Worm (Caenorhabditis elegans) whole organism, young adult: ENCODE measurements around the gene B0284.3.

ENCODE experiments used
- B0261.1 ChIP-seq: sonication (generic microtip); optimal IDR thresholded peaks from 2 replicates; lab custom pipeline; 2016; ENCODE audit warnings: mild to moderate bottlenecking, missing genetic modification characterization, moderate library complexity, missing compliant biosample characterization
- C17E4.6 ChIP-seq: fragments of 200-800 bp; sonication (Bioruptor generic); IDR thresholded peaks from 2 replicates; pipeline ENCODE4 v1.3.6; 2022; ENCODE audit warnings: missing genetic modification reagents, missing genetic modification characterization, missing compliant biosample characterization
- F10E7.11 ChIP-seq: sonication (generic microtip); optimal IDR thresholded peaks from 2 replicates; lab custom pipeline; 2017; ENCODE audit warnings: mild to moderate bottlenecking, missing genetic modification characterization, moderate library complexity, missing compliant biosample characterization
- F22D6.2 ChIP-seq: sonication (generic microtip); optimal IDR thresholded peaks from 2 replicates; lab custom pipeline; 2016; ENCODE audit warnings: mild to moderate bottlenecking, missing genetic modification characterization, missing compliant biosample characterization
- F37B4.10 ChIP-seq: fragments of 200-800 bp; sonication (Bioruptor generic); IDR thresholded peaks from 2 replicates; pipeline ENCODE4 v1.3.6; 2022; ENCODE audit warnings: missing genetic modification characterization, missing compliant biosample characterization
- F39B2.1 ChIP-seq: fragments of 200-800 bp; sonication (Bioruptor generic); IDR thresholded peaks from 2 replicates; pipeline ENCODE4 v1.3.6; 2022; ENCODE audit warnings: missing genetic modification reagents, missing genetic modification characterization, missing compliant biosample characterization
- F57A8.1 ChIP-seq: fragments of 200-800 bp; sonication (Bioruptor generic); optimal IDR thresholded peaks from 2 replicates; lab custom pipeline; 2018; ENCODE audit warnings: mild to moderate bottlenecking, missing genetic modification characterization, moderate library complexity, missing compliant biosample characterization
- K12H6.12 ChIP-seq: fragments of 200-800 bp; sonication (Bioruptor generic); optimal IDR thresholded peaks from 2 replicates; lab custom pipeline; 2018; ENCODE audit warnings: mild to moderate bottlenecking, missing genetic modification characterization, missing compliant biosample characterization
- Y53F4B.3 ChIP-seq: fragments of 200-800 bp; sonication (Bioruptor generic); IDR thresholded peaks from 2 replicates; pipeline ENCODE4 v1.3.6; 2022; ENCODE audit warnings: missing genetic modification reagents, missing genetic modification characterization, missing compliant biosample characterization
- Y67H2A.10 ChIP-seq: fragments of 200-800 bp; sonication (Bioruptor generic); conservative IDR thresholded peaks from 2 replicates; pipeline ENCODE4 v1.3.6; 2022; ENCODE audit warnings: missing genetic modification reagents, missing genetic modification characterization, missing compliant biosample characterization
- aptf-2 ChIP-seq: fragments of 200-800 bp; sonication (Bioruptor generic); conservative IDR thresholded peaks from 2 replicates; pipeline ENCODE4 v1.3.6; 2022; ENCODE audit warnings: missing genetic modification reagents, missing genetic modification characterization, missing compliant biosample characterization
- athp-1 ChIP-seq: sonication (generic microtip); optimal IDR thresholded peaks from 2 replicates; lab custom pipeline; 2017; ENCODE audit warnings: mild to moderate bottlenecking, missing genetic modification characterization, missing compliant biosample characterization
- bed-1 ChIP-seq: fragments of 200-800 bp; sonication (Bioruptor generic); IDR thresholded peaks from 2 replicates; pipeline ENCODE4 v1.3.6; 2022; ENCODE audit warnings: missing genetic modification reagents, missing genetic modification characterization, missing compliant biosample characterization
- cebp-1 ChIP-seq, 2 experiments: fragments of 200-800 bp in 1 of 2; sonication (Bioruptor generic) in 1 of 2; sonication (generic microtip) in 1 of 2; IDR thresholded peaks in 1 of 2; optimal IDR thresholded peaks in 1 of 2; 2 replicates each; pipeline versions ENCODE4 v1.3.6 to Lab custom; 2017 to 2022; ENCODE audit warnings: missing compliant biosample characterization in 2 of 2, missing genetic modification characterization in 2 of 2, mild to moderate bottlenecking in 1 of 2, missing genetic modification reagents in 1 of 2, moderate library complexity in 1 of 2
- ceh-58 ChIP-seq: fragments of 200-800 bp; sonication (Bioruptor generic); IDR thresholded peaks from 2 replicates; pipeline ENCODE4 v1.3.6; 2022; ENCODE audit warnings: missing genetic modification characterization, missing compliant biosample characterization
- ceh-79 ChIP-seq: sonication (generic microtip); optimal IDR thresholded peaks from 2 replicates; lab custom pipeline; 2017; ENCODE audit warnings: mild to moderate bottlenecking, missing genetic modification characterization, missing compliant biosample characterization
- die-1 ChIP-seq: sonication (generic microtip); optimal IDR thresholded peaks from 2 replicates; lab custom pipeline; 2016; ENCODE audit warnings: missing genotype, mild to moderate bottlenecking, missing genetic modification characterization, missing compliant biosample characterization
- gei-17 ChIP-seq: fragments of 200-800 bp; sonication (Bioruptor generic); optimal IDR thresholded peaks from 2 replicates; lab custom pipeline; 2018; ENCODE audit warnings: mild to moderate bottlenecking, missing genetic modification characterization, missing compliant biosample characterization
- hmg-1.2 ChIP-seq: fragments of 200-800 bp; sonication (Bioruptor generic); IDR thresholded peaks from 2 replicates; pipeline ENCODE4 v1.3.6; 2022; ENCODE audit warnings: missing genetic modification reagents, missing genetic modification characterization, missing compliant biosample characterization
- hsf-1 ChIP-seq: fragments of 200-800 bp; sonication (Bioruptor generic); IDR thresholded peaks from 2 replicates; pipeline ENCODE4 v1.3.6; 2022; ENCODE audit warnings: missing genetic modification reagents, missing genetic modification characterization, missing compliant biosample characterization
- let-526 ChIP-seq: fragments of 200-800 bp; sonication (Bioruptor generic); IDR thresholded peaks from 2 replicates; pipeline ENCODE4 v1.3.6; 2022; ENCODE audit warnings: missing genetic modification reagents, missing genetic modification characterization, missing compliant biosample characterization
- lin-26 ChIP-seq: fragments of 200-800 bp; sonication (Bioruptor generic); IDR thresholded peaks from 2 replicates; pipeline ENCODE4 v1.3.6; 2022; ENCODE audit warnings: missing genetic modification reagents, missing genetic modification characterization, missing compliant biosample characterization
- lin-54 ChIP-seq: fragments of 200-800 bp; sonication (Bioruptor generic); optimal IDR thresholded peaks from 2 replicates; lab custom pipeline; 2018; ENCODE audit warnings: mild to moderate bottlenecking, missing genetic modification characterization, missing compliant biosample characterization
- madf-3 ChIP-seq: fragments of 200-800 bp; sonication (Bioruptor generic); IDR thresholded peaks from 2 replicates; pipeline ENCODE4 v1.3.6; 2022; ENCODE audit warnings: missing genetic modification reagents, missing genetic modification characterization, missing compliant biosample characterization
- madf-6 ChIP-seq: fragments of 200-800 bp; sonication (Bioruptor generic); IDR thresholded peaks from 2 replicates; pipeline ENCODE4 v1.3.6; 2022; ENCODE audit warnings: missing genetic modification reagents, missing genetic modification characterization, missing compliant biosample characterization
- madf-8 ChIP-seq: fragments of 200-800 bp; sonication (Bioruptor generic); conservative IDR thresholded peaks from 2 replicates; pipeline ENCODE4 v1.3.6; 2022; ENCODE audit warnings: missing genetic modification reagents, missing genetic modification characterization, missing compliant biosample characterization
- mel-28 ChIP-seq: sonication (generic microtip); optimal IDR thresholded peaks from 2 replicates; lab custom pipeline; 2016; ENCODE audit warnings: borderline replicate concordance, mild to moderate bottlenecking, missing genetic modification characterization, missing compliant biosample characterization
- nfya-1 ChIP-seq: sonication (generic microtip); optimal IDR thresholded peaks from 2 replicates; lab custom pipeline; 2017; ENCODE audit warnings: antibody characterized with exemption, missing compliant biosample characterization, missing genetic modification characterization, borderline replicate concordance; ENCODE audit not compliant: insufficient read depth
- nfyb-1 ChIP-seq: fragments of 200-800 bp; sonication (Bioruptor generic); IDR thresholded peaks from 2 replicates; pipeline ENCODE4 v1.3.6; 2022; ENCODE audit warnings: missing genetic modification reagents, missing genetic modification characterization, missing compliant biosample characterization
- nhr-120 ChIP-seq: fragments of 200-800 bp; sonication (Bioruptor generic); IDR thresholded peaks from 2 replicates; pipeline ENCODE4 v1.3.6; 2022; ENCODE audit warnings: missing genetic modification characterization, missing compliant biosample characterization
- nhr-27 ChIP-seq: fragments of 200-800 bp; sonication (Bioruptor generic); optimal IDR thresholded peaks from 2 replicates; lab custom pipeline; 2018; ENCODE audit warnings: mild to moderate bottlenecking, missing genetic modification characterization, moderate library complexity, missing compliant biosample characterization
- nhr-80 ChIP-seq: sonication (generic microtip); optimal IDR thresholded peaks from 2 replicates; lab custom pipeline; 2016; ENCODE audit warnings: missing genetic modification characterization, missing compliant biosample characterization
- rec-8 ChIP-seq, 2 experiments: sonication (generic microtip); optimal IDR thresholded peaks; 2 replicates each; lab custom pipeline; 2016; ENCODE audit warnings: mild to moderate bottlenecking in 2 of 2, missing genetic modification characterization in 2 of 2, missing genetic modification reagents in 2 of 2, missing genotype in 2 of 2, missing biosample characterization in 1 of 2, missing compliant biosample characterization in 1 of 2, moderate library complexity in 1 of 2
- repo-1 ChIP-seq: sonication (generic microtip); optimal IDR thresholded peaks from 2 replicates; lab custom pipeline; 2017; ENCODE audit warnings: mild to moderate bottlenecking, missing genetic modification characterization, missing compliant biosample characterization
- rpc-1 ChIP-seq, 2 experiments: fragments of 150-350 bp in 1 of 2; sonication (generic microtip) in 1 of 2; optimal IDR thresholded peaks; 2 replicates each; lab custom pipeline; 2014 to 2018; ENCODE audit warnings: missing biosample characterization in 1 of 2, missing genetic modification characterization in 1 of 2, missing genetic modification reagents in 1 of 2, missing genotype in 1 of 2
- sea-2 ChIP-seq: fragments of 200-800 bp; sonication (Bioruptor generic); IDR thresholded peaks from 2 replicates; pipeline ENCODE4 v1.3.6; 2022; ENCODE audit warnings: missing genetic modification characterization, missing compliant biosample characterization
- sptf-2 ChIP-seq: fragments of 200-800 bp; sonication (Bioruptor generic); optimal IDR thresholded peaks from 2 replicates; lab custom pipeline; 2018; ENCODE audit warnings: mild to moderate bottlenecking, missing genetic modification characterization, missing compliant biosample characterization
- tbp1 ChIP-seq: fragments of 200-800 bp; sonication (Bioruptor generic); optimal IDR thresholded peaks from 2 replicates; lab custom pipeline; 2018; ENCODE audit warnings: mild to moderate bottlenecking, missing genetic modification characterization, missing compliant biosample characterization
- tbx-9 ChIP-seq: sonication (generic microtip); optimal IDR thresholded peaks from 2 replicates; lab custom pipeline; 2016; ENCODE audit warnings: borderline replicate concordance, missing genetic modification characterization, inconsistent platforms, missing compliant biosample characterization
- tlf-1 ChIP-seq: fragments of 200-800 bp; sonication (Bioruptor generic); optimal IDR thresholded peaks from 2 replicates; lab custom pipeline; 2018; ENCODE audit warnings: mild to moderate bottlenecking, missing genetic modification characterization, missing compliant biosample characterization
- unc-62 ChIP-seq: fragments of 150-350 bp; optimal IDR thresholded peaks from 2 replicates; lab custom pipeline; 2014; ENCODE audit warnings: missing biosample characterization, missing genetic modification reagents, missing genetic modification characterization
- zim-3 ChIP-seq: sonication (generic microtip); optimal IDR thresholded peaks from 2 replicates; lab custom pipeline; 2017; ENCODE audit warnings: mild to moderate bottlenecking, missing genetic modification characterization, moderate library complexity, missing compliant biosample characterization
- ztf-18 ChIP-seq: sonication (generic microtip); optimal IDR thresholded peaks from 2 replicates; lab custom pipeline; 2016; ENCODE audit warnings: missing genotype, mild to moderate bottlenecking, missing genetic modification characterization, missing compliant biosample characterization
- ztf-28 ChIP-seq: fragments of 200-800 bp; sonication (Bioruptor generic); IDR thresholded peaks from 2 replicates; pipeline ENCODE4 v1.3.6; 2022; ENCODE audit warnings: missing genetic modification reagents, missing genetic modification characterization, missing compliant biosample characterization

B0284.3 gene

DNA sequence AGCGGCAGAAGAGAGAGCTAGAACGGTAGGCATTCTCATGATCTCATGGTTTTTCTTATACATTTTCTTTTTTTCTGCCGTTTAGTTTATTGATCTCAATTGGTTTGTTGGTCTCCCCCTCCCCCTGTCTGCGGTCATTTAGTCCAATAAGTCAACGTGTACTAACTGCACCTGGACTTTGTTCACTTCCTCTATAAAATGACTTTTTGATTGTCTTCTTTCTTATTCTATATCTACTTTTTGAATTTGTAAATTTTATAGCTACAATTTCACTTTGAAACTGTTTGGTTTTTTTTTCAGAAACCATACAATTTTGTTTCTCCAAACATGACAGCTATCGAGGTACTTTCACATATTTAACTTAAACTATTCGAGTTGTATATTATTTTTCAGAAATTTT lies 12.0 kb downstream of the B0284.3 start, which contains the start of gene ckb-2:
Gene ckb-2, plus strand, starts transcription at position 301 of the 400 bp plus-strand sequence.
- TF ChIP-seq tbx-9 (tag; lab: Kevin White, UChicago) (no peak), cebp-1 (GFP tag; IDR thresholded peaks at IDR 0.05; lab: Robert Waterston, UW) (no peak), cebp-1 (tag; optimal IDR thresholded peaks at IDR 0.05; lab: Kevin White, UChicago) (no peak), rpc-1 (optimal IDR thresholded peaks at IDR 0.05; lab: Kevin White, UChicago) (no peak), rpc-1 (tag; optimal IDR thresholded peaks at IDR 0.05; lab: Kevin White, UChicago) (no peak), bed-1 (GFP tag; lab: Robert Waterston, UW) (no peak), madf-3 (GFP tag; lab: Robert Waterston, UW) (no peak), ztf-28 (no peak), nhr-120 (GFP tag; lab: Robert Waterston, UW) (no peak)

ce11 chrIII:4364974-4365373 lies 14.6 kb downstream of the B0284.3 start, which contains the start of gene ckb-1:
ckb-1 (plus strand) TSS chrIII:4365274.
- TF ChIP-seq B0261.1 (tag; lab: Kevin White, UChicago) (no peak), aptf-2 (GFP tag; lab: Robert Waterston, UW) (no peak), C17E4.6 (GFP tag; lab: Robert Waterston, UW) (no peak), K12H6.12 (tag; lab: Kevin White, UChicago) (no peak)
- TF ChIP-seq, all 124 proteins: peak for 0

DNA sequence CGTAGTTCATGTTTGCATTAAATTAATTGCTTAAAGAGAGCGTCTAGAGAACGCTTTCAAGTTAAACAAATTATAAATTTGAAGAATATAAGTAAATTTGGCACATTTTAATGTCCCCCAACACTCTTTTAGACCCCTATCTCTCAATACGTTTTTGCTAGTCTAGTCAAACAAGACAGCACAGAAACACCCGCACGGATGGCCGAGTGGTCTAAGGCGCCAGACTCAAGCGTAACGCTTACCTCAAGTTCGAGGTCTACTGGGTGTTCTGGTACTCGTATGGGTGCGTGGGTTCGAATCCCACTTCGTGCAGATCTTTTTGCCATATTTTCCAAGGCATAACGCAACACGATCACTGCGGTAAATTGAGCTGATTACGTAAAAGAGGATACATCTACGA lies 17.3 kb downstream of the B0284.3 start:
- TF ChIP-seq F22D6.2 (tag; lab: Kevin White, UChicago) (no peak), F37B4.10 (GFP tag; lab: Robert Waterston, UW) (no peak), unc-62 (GFP tag; lab: Kevin White, UChicago) (no peak), ztf-18 (tag; lab: Kevin White, UChicago) (peak; percentile 22), gei-17 (GFP tag; lab: Kevin White, UChicago) (no peak), cebp-1 (GFP tag; IDR thresholded peaks at IDR 0.05; lab: Robert Waterston, UW) (no peak), cebp-1 (tag; optimal IDR thresholded peaks at IDR 0.05; lab: Kevin White, UChicago) (no peak), tbp1 (peak; percentile 90), F39B2.1 (no peak), nfyb-1 (GFP tag; lab: Robert Waterston, UW) (0 out of 2 replicates have a peak, but pooled peaks have one; percentile 22), rec-8 (tag; optimal IDR thresholded peaks at IDR 0.05; lab: Kevin White, UChicago) (no peak), F10E7.11 (tag; lab: Kevin White, UChicago) (no peak), mel-28 (tag; lab: Kevin White, UChicago) (no peak), madf-6 (0 out of 2 replicates have a peak, but pooled peaks have one; percentile 18), ceh-58 (GFP tag; lab: Robert Waterston, UW) (no peak), hsf-1 (no peak; the same call in 1 of the 2 replicates), let-526 (GFP tag; lab: Robert Waterston, UW) (no peak), hmg-1.2 (GFP tag; lab: Robert Waterston, UW) (peak; percentile 30; the same call in 1 of the 2 replicates), sptf-2 (no peak), nhr-27 (tag; lab: Kevin White, UChicago) (no peak), F57A8.1 (GFP tag; lab: Kevin White, UChicago) (no peak), Y67H2A.10 (GFP tag; lab: Robert Waterston, UW) (no peak), sea-2 (GFP tag; lab: Robert Waterston, UW) (no peak), nfya-1 (tag; lab: Kevin White, UChicago) (no peak), die-1 (tag; lab: Kevin White, UChicago) (peak; percentile 46), madf-8 (0 out of 2 replicates have a peak, but pooled peaks have one; percentile 19), nhr-80 (tag; lab: Kevin White, UChicago) (peak; percentile 4), athp-1 (peak; percentile 10), lin-54 (GFP tag; lab: Kevin White, UChicago) (no peak), lin-26 (peak; percentile 78), ceh-79 (tag; lab: Kevin White, UChicago) (no peak), tlf-1 (GFP tag; lab: Kevin White, UChicago) (no peak), repo-1 (no peak), C17E4.6 (GFP tag; lab: Robert Waterston, UW) (no peak), Y53F4B.3 (no peak), zim-3 (tag; lab: Kevin White, UChicago) (no peak)
